Worm (Caenorhabditis elegans) whole organism, midembryonic: ENCODE measurements around the gene rps-23.
A peak's percentile ranks its signal among the peaks of the same experiment; 100 is the strongest.

Source experiments
- klf-2 ChIP-seq: fragments of 200-800 bp; sonication (Bioruptor generic); conservative IDR thresholded peaks from 2 replicates; pipeline ENCODE4 v1.3.6; 2022; ENCODE audit warnings: missing genetic modification reagents, missing genetic modification characterization, missing compliant biosample characterization
- ref-1 ChIP-seq: fragments of 200-800 bp; sonication (Bioruptor generic); conservative IDR thresholded peaks from 2 replicates; pipeline ENCODE4 v1.3.6; 2022; ENCODE audit warnings: missing genetic modification reagents, missing genetic modification characterization, missing compliant biosample characterization

DNA sequence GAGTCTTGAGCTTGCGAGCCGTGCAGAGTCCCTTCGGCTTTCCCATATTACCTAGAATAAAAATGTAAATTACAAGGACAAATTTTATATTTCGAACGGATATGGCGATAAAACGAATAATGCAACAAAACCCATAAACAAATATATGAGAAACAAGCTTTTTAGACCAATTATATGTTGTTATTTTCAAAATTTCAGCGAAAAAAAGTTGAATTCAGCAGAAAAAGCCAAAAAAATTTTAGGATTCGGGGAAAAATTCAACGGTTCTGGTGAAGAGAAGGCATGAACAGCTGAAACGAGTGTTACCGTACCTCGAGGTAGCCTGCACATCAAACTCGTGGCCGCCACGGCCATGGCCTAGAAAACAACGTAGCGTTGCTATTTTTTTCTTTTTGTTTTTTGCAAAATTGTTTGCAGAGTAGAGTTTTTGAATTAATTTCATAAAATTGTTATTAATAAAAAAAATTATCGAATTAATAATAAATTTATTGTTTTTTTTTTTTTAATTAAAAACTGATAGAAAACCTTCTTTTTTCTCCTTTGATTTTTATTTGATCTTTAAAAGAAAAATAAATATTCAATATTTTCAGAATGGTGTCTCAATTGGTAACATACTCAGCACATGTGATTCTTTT lies at the start of gene rps-23, which contains the start of gene dpm-3:
- no peak for TF ChIP-seq ref-1 (GFP tag; lab: Robert Waterston, UW)
- peak; percentile 64; the same call in 1 of the 2 replicates for TF ChIP-seq klf-2
